Fruit fly (Drosophila melanogaster): ENCODE measurements around the gene Agpat1.
A peak's percentile ranks its signal among the peaks of the same experiment; 100 is the strongest.

Gene Agpat1

dm6 chrX:12747746-12748710 lies 17.0 kb upstream of the Agpat1 start (continued):
- TF ChIP-seq Blimp-1 (GFP tag; optimal IDR thresholded peaks at IDR 0.05) (no peak), eg (GFP tag; IDR thresholded peaks at IDR 0.05) (peak; percentile 20; the same call in 1 of the 3 replicates), fd59A (GFP tag; optimal IDR thresholded peaks at IDR 0.05) (no peak), CG32006 (GFP tag; optimal IDR thresholded peaks at IDR 0.05) (peak; percentile 68), Hr39 (GFP tag; optimal IDR thresholded peaks at IDR 0.05) (peak; percentile 46), CG8319 (GFP tag; optimal IDR thresholded peaks at IDR 0.05) (no peak), Sox14 (GFP tag; optimal IDR thresholded peaks at IDR 0.05) (peak; percentile 15), Lpt (GFP tag; optimal IDR thresholded peaks at IDR 0.05) (no peak), spab (GFP tag; optimal IDR thresholded peaks at IDR 0.05) (peak; percentile 31), CG6854 (GFP tag; optimal IDR thresholded peaks at IDR 0.05) (no peak), CG34406 (GFP tag; optimal IDR thresholded peaks at IDR 0.05) (peak; percentile 70), ss (GFP tag; optimal IDR thresholded peaks at IDR 0.05) (peak; percentile 46 to 58), salr (GFP tag; optimal IDR thresholded peaks at IDR 0.05) (peak in 1 of 2 experiments; percentile 70), CG7368 (GFP tag; optimal IDR thresholded peaks at IDR 0.05) (no peak), CG31627 (GFP tag; optimal IDR thresholded peaks at IDR 0.05) (peak; percentile 31), Sox102F (GFP tag; optimal IDR thresholded peaks at IDR 0.05) (peak; percentile 38), CG8632 (GFP tag; optimal IDR thresholded peaks at IDR 0.05) (peak; percentile 66), CG10631 (GFP tag; optimal IDR thresholded peaks at IDR 0.05) (peak; percentile 63), OdsH (GFP tag; optimal IDR thresholded peaks at IDR 0.05) (peak; percentile 61), lz (GFP tag; optimal IDR thresholded peaks at IDR 0.05) (peak; percentile 37), CG11902 (GFP tag; optimal IDR thresholded peaks at IDR 0.05) (peak; percentile 25), CG4318 (GFP tag; optimal IDR thresholded peaks at IDR 0.05) (peak; percentile 40), CG6792 (GFP tag; optimal IDR thresholded peaks at IDR 0.05) (peak; percentile 39), CG6276 (GFP tag; optimal IDR thresholded peaks at IDR 0.05) (peak; percentile 43)

- TF ChIP-seq Ets21C (GFP tag; optimal IDR thresholded peaks at IDR 0.05) (no peak), ss (GFP tag; optimal IDR thresholded peaks at IDR 0.05) (peak in 1 of 2 experiments; percentile 13)
These were observed 16.1 kb upstream of the Agpat1 start for dm6 chrX:12748967-12749366.

- TF ChIP-seq CG6808 (GFP tag; optimal IDR thresholded peaks at IDR 0.05) (peak; percentile 57), CG7368 (GFP tag; optimal IDR thresholded peaks at IDR 0.05) (no peak), CG8632 (GFP tag; optimal IDR thresholded peaks at IDR 0.05) (no peak), CG6163 (GFP tag; IDR thresholded peaks at IDR 0.05) (peak; percentile 47; the same call in 2 of the 3 replicates), CG34406 (GFP tag; optimal IDR thresholded peaks at IDR 0.05) (no peak), Sox15 (GFP tag; optimal IDR thresholded peaks at IDR 0.05) (no peak), eg (GFP tag; IDR thresholded peaks at IDR 0.05) (peak; percentile 70), vri (GFP tag; optimal IDR thresholded peaks at IDR 0.05) (peak; percentile 70), Hr38 (GFP tag; optimal IDR thresholded peaks at IDR 0.05) (no peak), CG1621 (tag; optimal IDR thresholded peaks at IDR 0.05) (peak; percentile 52), spab (GFP tag; optimal IDR thresholded peaks at IDR 0.05) (peak; percentile 6), Sox14 (GFP tag; optimal IDR thresholded peaks at IDR 0.05) (no peak), CG6854 (GFP tag; optimal IDR thresholded peaks at IDR 0.05) (no peak), CG32006 (GFP tag; optimal IDR thresholded peaks at IDR 0.05) (no peak), OdsH (GFP tag; optimal IDR thresholded peaks at IDR 0.05) (no peak), Lpt (GFP tag; optimal IDR thresholded peaks at IDR 0.05) (peak; percentile 30), lz (GFP tag; optimal IDR thresholded peaks at IDR 0.05) (no peak), fd85E (GFP tag; optimal IDR thresholded peaks at IDR 0.05) (no peak), svp (GFP tag) (no peak), CG11294 (GFP tag; IDR thresholded peaks at IDR 0.05) (no peak), Eip93F (GFP tag; optimal IDR thresholded peaks at IDR 0.05) (no peak), CG6792 (GFP tag; optimal IDR thresholded peaks at IDR 0.05) (no peak), Gug (GFP tag; IDR thresholded peaks at IDR 0.05) (no peak; the same call in 1 of the 2 replicates), net (GFP tag; optimal IDR thresholded peaks at IDR 0.05) (no peak), fkh (GFP tag; optimal IDR thresholded peaks at IDR 0.05) (peak; percentile 77), Ets21C (GFP tag; optimal IDR thresholded peaks at IDR 0.05) (no peak), CG10631 (GFP tag; optimal IDR thresholded peaks at IDR 0.05) (no peak), ss (GFP tag; optimal IDR thresholded peaks at IDR 0.05) (peak; percentile 70 to 76), acj6 (GFP tag; optimal IDR thresholded peaks at IDR 0.05) (no peak), CG3032 (tag; optimal IDR thresholded peaks at IDR 0.05) (peak; percentile 11), CG11902 (GFP tag; optimal IDR thresholded peaks at IDR 0.05) (no peak), CG31627 (GFP tag; optimal IDR thresholded peaks at IDR 0.05) (no peak), Smox (GFP tag; optimal IDR thresholded peaks at IDR 0.05) (no peak), cyc (GFP tag; optimal IDR thresholded peaks at IDR 0.05) (no peak)
These were observed 15.0 kb upstream of the Agpat1 start for dm6 chrX:12749891-12750581.
